Worm (Caenorhabditis elegans): ENCODE measurements around the gene F47B8.1.

- TF ChIP-seq jun-1 (tag; optimal IDR thresholded peaks at IDR 0.05) (no peak), lin-39 (tag; optimal IDR thresholded peaks at IDR 0.05) (no peak)
These were observed 10.6 kb upstream of the F47B8.1 start, which contains the start of the genes F47B8.4 and F47B8.18 for ce11 chrV:14324502-14325467.

All from whole organism, L3 larva.